Fruit fly (Drosophila melanogaster) whole organism, pupa: Measurements from ENCODE around the gene CG34026.

ENCODE experiments used
- CG13204 ChIP-seq: fragments of 200-800 bp; sonication (Bioruptor generic); optimal IDR thresholded peaks from 2 replicates; lab custom pipeline; 2018; ENCODE audit warnings: missing biosample characterization, mild to moderate bottlenecking, missing genetic modification characterization, moderate library complexity
- CG34367 ChIP-seq: fragments of 200-800 bp; sonication (Bioruptor generic); optimal IDR thresholded peaks from 2 replicates; lab custom pipeline; 2018; ENCODE audit warnings: missing biosample characterization, mild to moderate bottlenecking, missing genetic modification characterization
- CG8159 ChIP-seq: fragments of 200-800 bp; sonication (Bioruptor generic); optimal IDR thresholded peaks from 3 replicates; lab custom pipeline; 2018; ENCODE audit warnings: missing biosample characterization, mild to moderate bottlenecking, missing genetic modification characterization, moderate library complexity
- D1 ChIP-seq: fragments of 200-800 bp; sonication (Bioruptor generic); optimal IDR thresholded peaks from 2 replicates; lab custom pipeline; 2018; ENCODE audit warnings: missing biosample characterization, mild to moderate bottlenecking, missing genetic modification characterization, moderate library complexity
- EcR ChIP-seq: fragments of 200-800 bp; sonication (Bioruptor generic); optimal IDR thresholded peaks from 3 replicates; lab custom pipeline; 2019; ENCODE audit warnings: missing biosample characterization, missing genetic modification characterization, mild to moderate bottlenecking, moderate library complexity, missing genetic modification reagents
- Pif1A ChIP-seq: fragments of 200-800 bp; sonication (Bioruptor generic); optimal IDR thresholded peaks from 3 replicates; lab custom pipeline; 2016; ENCODE audit warnings: missing biosample characterization, missing genetic modification characterization

DNA sequence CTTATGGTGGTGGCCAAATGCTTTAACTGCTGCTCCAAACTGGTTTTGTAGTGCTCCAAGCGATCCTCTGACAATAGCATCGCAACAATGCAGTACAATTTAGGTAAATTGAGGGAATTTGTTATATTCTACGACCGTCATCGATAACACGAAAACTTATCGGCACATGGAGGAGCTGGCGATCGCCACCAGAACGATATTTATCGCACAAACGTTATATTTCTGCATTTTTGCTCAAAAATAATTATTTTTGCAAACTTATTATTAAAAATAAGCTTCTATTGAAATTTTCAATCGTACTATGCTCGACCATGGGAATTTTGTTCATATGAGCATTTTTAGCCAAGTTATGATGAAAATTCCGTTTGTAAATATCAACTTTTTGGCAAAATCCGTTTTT, 22.8 kb downstream of the CG34026 start, which contains the start of gene CG15317:
- no peak for TF ChIP-seq CG8159 (tag; lab: Kevin White, UChicago)
- TF ChIP-seq EcR (GFP tag; lab: Kevin White, UChicago): no peak
- no peak for TF ChIP-seq D1 (tag; lab: Kevin White, UChicago)
- no peak for TF ChIP-seq CG34367 (tag; lab: Kevin White, UChicago)
- TF ChIP-seq CG13204 (GFP tag; lab: Kevin White, UChicago): no peak
- no peak for TF ChIP-seq Pif1A (GFP tag; lab: Kevin White, UChicago)
